Fruit fly (Drosophila melanogaster) whole organism, embryonic: ENCODE results near the gene Lcp65Aa.

Source experiments
- BEAF-32 ChIP-seq: fragments of 200-800 bp; sonication (Bioruptor generic); optimal IDR thresholded peaks from 3 replicates; lab custom pipeline; 2017; ENCODE audit warnings: missing biosample characterization, missing genetic modification characterization, mild to moderate bottlenecking, moderate library complexity, missing genetic modification reagents
- CG11560 ChIP-seq: fragments of 200-800 bp; sonication (Bioruptor generic); IDR thresholded peaks from 3 replicates; pipeline ENCODE4 v1.3.6; 2022; ENCODE audit warnings: missing biosample characterization, missing genetic modification characterization
- CG12219 ChIP-seq: fragments of 200-800 bp; sonication (Bioruptor generic); optimal IDR thresholded peaks from 3 replicates; lab custom pipeline; 2018; ENCODE audit warnings: missing biosample characterization, mild to moderate bottlenecking, missing genetic modification characterization
- CG12769 ChIP-seq: fragments of 200-800 bp; sonication (Bioruptor generic); optimal IDR thresholded peaks from 2 replicates; lab custom pipeline; 2019; ENCODE audit warnings: missing biosample characterization, mild to moderate bottlenecking, missing genetic modification characterization, moderate library complexity
- CG13894 ChIP-seq: fragments of 200-800 bp; sonication (Bioruptor generic); optimal IDR thresholded peaks from 3 replicates; lab custom pipeline; 2018; ENCODE audit warnings: missing biosample characterization, mild to moderate bottlenecking, missing genetic modification characterization, moderate library complexity
- CG14441 ChIP-seq: fragments of 200-800 bp; sonication (Bioruptor generic); IDR thresholded peaks from 2 replicates; pipeline ENCODE4 v1.3.6; 2022; ENCODE audit warnings: missing biosample characterization, missing genetic modification characterization
- CG15696 ChIP-seq: fragments of 200-800 bp; sonication (Bioruptor generic); optimal IDR thresholded peaks from 2 replicates; lab custom pipeline; 2019; ENCODE audit warnings: missing biosample characterization, mild to moderate bottlenecking, missing genetic modification characterization, moderate library complexity
- CG16779 ChIP-seq: fragments of 200-800 bp; sonication (Bioruptor generic); IDR thresholded peaks from 2 replicates; pipeline ENCODE4 v1.3.6; 2022; ENCODE audit warnings: missing biosample characterization, missing genetic modification characterization
- CG17568 ChIP-seq: fragments of 200-800 bp; sonication (Bioruptor generic); optimal IDR thresholded peaks from 2 replicates; lab custom pipeline; 2018; ENCODE audit warnings: missing biosample characterization, mild to moderate bottlenecking, missing genetic modification characterization, moderate library complexity
- CG2116 ChIP-seq: fragments of 200-800 bp; sonication (Bioruptor generic); optimal IDR thresholded peaks from 3 replicates; lab custom pipeline; 2018; ENCODE audit warnings: missing biosample characterization, mild to moderate bottlenecking, missing genetic modification characterization
- CG2678 ChIP-seq: fragments of 200-800 bp; sonication (Bioruptor generic); optimal IDR thresholded peaks from 3 replicates; lab custom pipeline; 2019; ENCODE audit warnings: missing biosample characterization, mild to moderate bottlenecking, missing genetic modification characterization, moderate library complexity
- CG2712 ChIP-seq: fragments of 200-800 bp; optimal IDR thresholded peaks from 3 replicates; lab custom pipeline; 2019; ENCODE audit warnings: missing biosample characterization, mild to moderate bottlenecking, missing genetic modification characterization, moderate library complexity
- CG2889 ChIP-seq: fragments of 200-800 bp; sonication (Bioruptor generic); IDR thresholded peaks from 3 replicates; pipeline ENCODE4 v1.3.6; 2022; ENCODE audit warnings: missing biosample characterization, missing genetic modification characterization
- CG3407 ChIP-seq: fragments of 200-800 bp; sonication (Bioruptor generic); optimal IDR thresholded peaks from 2 replicates; lab custom pipeline; 2018; ENCODE audit warnings: missing biosample characterization, mild to moderate bottlenecking, missing genetic modification characterization
- CG6683 ChIP-seq: fragments of 200-800 bp; sonication (Bioruptor generic); optimal IDR thresholded peaks from 2 replicates; lab custom pipeline; 2017; ENCODE audit warnings: missing biosample characterization, mild to moderate bottlenecking, missing genetic modification characterization, missing genetic modification reagents
- CG6765 ChIP-seq: fragments of 200-800 bp; sonication (Bioruptor generic); optimal IDR thresholded peaks from 3 replicates; lab custom pipeline; 2017; ENCODE audit warnings: missing biosample characterization, mild to moderate bottlenecking, missing genetic modification characterization
- CG7745 ChIP-seq: fragments of 200-800 bp; sonication (Bioruptor generic); optimal IDR thresholded peaks from 2 replicates; lab custom pipeline; 2018; ENCODE audit warnings: missing biosample characterization, mild to moderate bottlenecking, missing genetic modification characterization, moderate library complexity
- CG8281 ChIP-seq: fragments of 200-800 bp; sonication (Bioruptor generic); optimal IDR thresholded peaks from 2 replicates; lab custom pipeline; 2018; ENCODE audit warnings: missing biosample characterization, mild to moderate bottlenecking, missing genetic modification characterization, moderate library complexity
- CG8765 ChIP-seq: fragments of 200-800 bp; sonication (Bioruptor generic); IDR thresholded peaks from 2 replicates; pipeline ENCODE4 v1.3.6; 2022; ENCODE audit warnings: missing biosample characterization, missing genetic modification characterization
- CG8944 ChIP-seq: fragments of 200-800 bp; sonication (Bioruptor generic); optimal IDR thresholded peaks from 3 replicates; lab custom pipeline; 2016; ENCODE audit warnings: missing biosample characterization, missing genetic modification characterization
- CG9797 ChIP-seq: fragments of 200-800 bp; sonication (Bioruptor generic); optimal IDR thresholded peaks from 3 replicates; lab custom pipeline; 2018; ENCODE audit warnings: missing biosample characterization, mild to moderate bottlenecking, missing genetic modification characterization
- Camta ChIP-seq: fragments of 200-800 bp; sonication (Bioruptor generic); optimal IDR thresholded peaks from 2 replicates; lab custom pipeline; 2016; ENCODE audit warnings: missing biosample characterization, missing genetic modification characterization
- Fer2 ChIP-seq: fragments of 200-800 bp; sonication (Bioruptor generic); optimal IDR thresholded peaks from 2 replicates; lab custom pipeline; 2018; ENCODE audit warnings: missing biosample characterization, mild to moderate bottlenecking, missing genetic modification characterization, moderate library complexity
- Max ChIP-seq: fragments of 200-800 bp; sonication (Bioruptor generic); optimal IDR thresholded peaks from 2 replicates; lab custom pipeline; 2016; ENCODE audit warnings: missing biosample characterization, mild to moderate bottlenecking, missing genetic modification characterization
- Neu2 ChIP-seq: fragments of 200-800 bp; sonication (Bioruptor generic); optimal IDR thresholded peaks from 3 replicates; lab custom pipeline; 2016; ENCODE audit warnings: missing biosample characterization, missing genetic modification characterization, borderline replicate concordance
- Oaz ChIP-seq: fragments of 200-800 bp; sonication (Bioruptor generic); IDR thresholded peaks from 2 replicates; pipeline ENCODE4 v1.3.6; 2022; ENCODE audit warnings: missing biosample characterization, missing genetic modification characterization
- Ptx1 ChIP-seq: fragments of 200-800 bp; sonication (Bioruptor generic); IDR thresholded peaks from 2 replicates; pipeline ENCODE4 v1.3.6; 2022; ENCODE audit warnings: missing biosample characterization, missing genetic modification characterization
- Sox102F ChIP-seq: fragments of 200-800 bp; sonication (Bioruptor generic); optimal IDR thresholded peaks from 2 replicates; lab custom pipeline; 2018; ENCODE audit warnings: missing biosample characterization, mild to moderate bottlenecking, missing genetic modification characterization, moderate library complexity
- Sry-δ ChIP-seq: fragments of 200-800 bp; sonication (Bioruptor generic); optimal IDR thresholded peaks from 2 replicates; lab custom pipeline; 2016; ENCODE audit warnings: missing biosample characterization, missing genetic modification characterization
- Stat92E ChIP-seq, 3 experiments: fragments of >200 bp in 2 of 3; fragments of 200-800 bp in 1 of 3; sonication (Bioruptor generic) in 1 of 3; optimal IDR thresholded peaks; 2 replicates each; lab custom pipeline; 2017 to 2019; ENCODE audit warnings: missing biosample characterization in 3 of 3, missing genetic modification characterization in 3 of 3, mild to moderate bottlenecking in 1 of 3, moderate library complexity in 1 of 3
- ash1 ChIP-seq: fragments of 200-800 bp; sonication (Bioruptor generic); optimal IDR thresholded peaks from 2 replicates; lab custom pipeline; 2018; ENCODE audit warnings: missing biosample characterization, mild to moderate bottlenecking, missing genetic modification characterization
- danr ChIP-seq: fragments of 200-800 bp; sonication (Bioruptor generic); IDR thresholded peaks from 2 replicates; pipeline ENCODE4 v1.3.6; 2022; ENCODE audit warnings: missing biosample characterization, missing genetic modification characterization
- gfzf ChIP-seq: fragments of 200-800 bp; sonication (Bioruptor generic); optimal IDR thresholded peaks from 2 replicates; lab custom pipeline; 2016; ENCODE audit warnings: missing biosample characterization, mild to moderate bottlenecking, missing genetic modification characterization, moderate library complexity
- gsb ChIP-seq: fragments of 200-800 bp; sonication (Bioruptor generic); IDR thresholded peaks from 2 replicates; pipeline ENCODE4 v1.3.6; 2022; ENCODE audit warnings: missing biosample characterization, missing genetic modification characterization
- jigr1 ChIP-seq: fragments of 200-800 bp; sonication (Bioruptor generic); IDR thresholded peaks from 3 replicates; pipeline ENCODE4 v1.3.6; 2022; ENCODE audit warnings: missing biosample characterization, missing genetic modification characterization
- kah ChIP-seq: fragments of 200-800 bp; sonication (Bioruptor generic); optimal IDR thresholded peaks from 2 replicates; lab custom pipeline; 2018; ENCODE audit warnings: missing biosample characterization, mild to moderate bottlenecking, missing genetic modification characterization
- nom ChIP-seq: fragments of 200-800 bp; sonication (Bioruptor generic); optimal IDR thresholded peaks from 2 replicates; lab custom pipeline; 2017; ENCODE audit warnings: missing biosample characterization, missing genetic modification characterization, mild to moderate bottlenecking, moderate library complexity, missing genetic modification reagents
- psq ChIP-seq: fragments of 200-800 bp; sonication (Bioruptor generic); optimal IDR thresholded peaks from 2 replicates; lab custom pipeline; 2017; ENCODE audit warnings: missing biosample characterization, missing genetic modification characterization
- pum ChIP-seq: fragments of 200-800 bp; sonication (Bioruptor generic); optimal IDR thresholded peaks from 2 replicates; lab custom pipeline; 2016; ENCODE audit warnings: missing biosample characterization, missing genetic modification characterization
- ranshi ChIP-seq: fragments of 200-800 bp; sonication (Bioruptor generic); IDR thresholded peaks from 2 replicates; pipeline ENCODE4 v1.3.6; 2022; ENCODE audit warnings: missing biosample characterization, missing genetic modification characterization
- sc ChIP-seq, 3 experiments: fragments of >200 bp in 2 of 3; fragments of 200-800 bp in 1 of 3; sonication (Bioruptor generic) in 1 of 3; optimal IDR thresholded peaks; 2 replicates in 2 of 3; 3 replicates in 1 of 3; lab custom pipeline; 2017; ENCODE audit warnings: mild to moderate bottlenecking in 1 of 3, missing biosample characterization in 1 of 3, missing genetic modification characterization in 1 of 3, missing genetic modification reagents in 1 of 3
- sens-2 ChIP-seq: fragments of 200-800 bp; sonication (Bioruptor generic); IDR thresholded peaks from 2 replicates; pipeline ENCODE4 v1.3.6; 2022; ENCODE audit warnings: missing biosample characterization, missing genetic modification characterization
- slp2 ChIP-seq: fragments of 200-800 bp; sonication (Bioruptor generic); optimal IDR thresholded peaks from 2 replicates; lab custom pipeline; 2016; ENCODE audit warnings: missing biosample characterization, missing genetic modification characterization
- twi ChIP-seq: fragments of 200-800 bp; optimal IDR thresholded peaks from 2 replicates; lab custom pipeline; 2019; ENCODE audit warnings: missing biosample characterization, mild to moderate bottlenecking, missing genetic modification characterization, moderate library complexity
- z ChIP-seq: fragments of 200-800 bp; sonication (Bioruptor generic); IDR thresholded peaks from 3 replicates; pipeline ENCODE4 v1.3.6; 2022; ENCODE audit warnings: missing biosample characterization, missing genetic modification characterization

Lcp65Aa gene

DNA sequence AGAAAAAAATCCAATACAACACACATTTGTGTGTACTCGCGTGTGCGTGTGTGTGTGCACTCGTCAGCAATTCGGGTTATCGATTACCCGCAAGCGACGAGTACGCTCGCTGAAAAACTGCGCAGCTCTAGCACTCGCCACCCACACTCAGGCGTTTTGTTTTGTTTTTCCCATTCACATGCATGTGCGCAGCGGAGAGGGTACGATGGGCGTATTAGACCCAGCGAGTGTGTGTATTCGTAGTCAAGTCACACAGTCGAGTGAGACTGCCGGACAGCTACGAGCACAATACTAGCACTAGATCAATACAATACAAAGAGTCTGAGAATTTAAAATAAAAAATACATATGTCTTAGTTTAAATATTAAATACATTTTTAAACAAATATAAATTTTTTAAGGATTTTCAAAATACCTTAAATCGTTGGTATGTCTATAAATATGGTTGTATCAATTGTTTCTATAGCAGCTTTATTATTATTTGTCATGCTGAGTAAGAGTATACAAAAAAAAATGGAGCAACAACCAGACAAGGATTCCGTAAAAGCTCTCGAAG is 33.9 kb downstream of the Lcp65Aa start, which contains the start of the genes D19B and CG43293 (continued):
- TF ChIP-seq CG8281 (tag; lab: Kevin White, UChicago): peak; percentile 61
- peak; percentile 81 for TF ChIP-seq psq (GFP tag; lab: Kevin White, UChicago)
- TF ChIP-seq Stat92E (GFP tag; optimal IDR thresholded peaks at IDR 0.05; lab: Kevin White, UChicago): no peak
- peak; percentile 90 for TF ChIP-seq CG2678
- no peak for TF ChIP-seq sc (optimal IDR thresholded peaks at IDR 0.05; lab: Kevin White, UChicago)
- peak; percentile 65 for TF ChIP-seq sc (GFP tag; optimal IDR thresholded peaks at IDR 0.05; lab: Kevin White, UChicago)
- peak; percentile 80 for TF ChIP-seq nom (GFP tag; lab: Kevin White, UChicago)

DNA sequence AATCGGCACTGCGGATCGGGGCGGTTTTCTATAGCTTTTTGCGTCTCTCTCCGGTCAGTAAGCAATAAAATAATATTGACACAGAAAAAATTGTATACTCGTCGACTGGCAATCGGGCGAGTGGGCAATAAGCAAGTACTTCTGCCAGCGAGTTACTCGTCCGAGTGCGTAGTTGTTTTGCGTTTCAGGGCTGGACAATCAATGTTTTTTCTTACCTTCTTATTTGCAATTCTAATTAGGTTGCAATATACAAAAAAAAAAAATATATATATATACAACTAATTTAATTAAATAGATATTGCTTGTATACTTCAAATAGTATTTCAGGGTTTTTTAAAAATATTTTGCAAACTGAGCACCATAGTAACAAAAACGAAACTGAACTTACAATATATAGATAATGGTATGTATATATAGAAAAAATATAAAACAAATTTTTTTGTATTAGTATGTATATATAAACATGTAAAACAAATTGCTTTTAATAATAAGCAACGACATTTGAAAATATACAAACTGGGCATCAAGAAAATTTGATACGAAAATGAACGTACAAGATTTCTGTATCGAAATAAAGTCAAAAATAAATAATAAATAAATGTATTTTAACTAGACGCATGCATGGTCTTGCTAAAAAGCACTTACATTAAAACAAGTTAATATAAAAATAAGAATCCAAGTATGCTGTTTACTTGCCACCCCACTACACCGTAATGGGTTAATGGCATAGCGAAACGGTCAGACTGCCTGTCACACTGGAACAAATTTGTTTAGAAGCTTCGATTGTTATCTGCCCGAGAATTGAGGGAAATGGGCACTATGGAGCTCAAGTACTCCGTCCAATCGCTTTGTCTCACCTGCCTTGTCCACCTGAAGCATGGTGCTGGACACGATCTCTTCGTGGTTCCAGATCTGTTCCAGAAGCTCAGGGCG is 38.2 kb downstream of the Lcp65Aa start, which contains the start of the genes D19A and CG7386:
TSS of gene D19A (minus strand) at position 129 of the 933 bp plus-strand sequence.
TSS of gene CG7386 (plus strand) at position 751 of the 933 bp plus-strand sequence.
- TF ChIP-seq Ptx1 (peak; percentile 67), CG16779 (GFP tag; lab: Robert Waterston, UW) (0 out of 2 replicates have a peak, but pooled peaks have one; percentile 20), Fer2 (tag; lab: Kevin White, UChicago) (peak; percentile 11), Sox102F (GFP tag; lab: Kevin White, UChicago) (peak; percentile 58), CG11560 (tag; lab: Robert Waterston, UW) (no peak), CG15696 (tag; lab: Kevin White, UChicago) (peak; percentile 31), twi (no peak), ranshi (GFP tag; lab: Robert Waterston, UW) (peak; percentile 53), BEAF-32 (GFP tag; lab: Kevin White, UChicago) (no peak), CG13894 (tag; lab: Kevin White, UChicago) (peak; percentile 34), CG2712 (tag; lab: Kevin White, UChicago) (peak; percentile 70), z (no peak), gfzf (peak; percentile 8), danr (GFP tag; lab: Robert Waterston, UW) (no peak), sens-2 (0 out of 2 replicates have a peak, but pooled peaks have one; percentile 17), slp2 (GFP tag; lab: Kevin White, UChicago) (peak; percentile 49), Sry-δ (GFP tag; lab: Kevin White, UChicago) (peak; percentile 22), CG3407 (GFP tag; lab: Kevin White, UChicago) (no peak), CG6765 (GFP tag; lab: Kevin White, UChicago) (peak; percentile 3), Oaz (GFP tag; lab: Robert Waterston, UW) (peak; percentile 48; the same call in 1 of the 2 replicates), CG12219 (GFP tag; lab: Kevin White, UChicago) (peak; percentile 42), gsb (GFP tag; lab: Robert Waterston, UW) (peak; percentile 15; the same call in 1 of the 2 replicates), jigr1 (no peak), CG8765 (GFP tag; lab: Robert Waterston, UW) (no peak), Max (GFP tag; lab: Kevin White, UChicago) (peak; percentile 31), kah (peak; percentile 32), ash1 (GFP tag; lab: Kevin White, UChicago) (no peak), CG2116 (GFP tag; lab: Kevin White, UChicago) (peak; percentile 11), CG14441 (GFP tag; lab: Robert Waterston, UW) (peak; percentile 53), Neu2 (GFP tag; lab: Kevin White, UChicago) (no peak), CG17568 (no peak), pum (GFP tag; lab: Kevin White, UChicago) (peak; percentile 28), CG8944 (GFP tag; lab: Kevin White, UChicago) (peak; percentile 52), CG9797 (no peak), CG7745 (tag; lab: Kevin White, UChicago) (no peak), CG2889 (GFP tag; lab: Robert Waterston, UW) (0 out of 3 replicates have a peak, but pooled peaks have one; percentile 57), CG12769 (peak; percentile 15), Camta (GFP tag; lab: Kevin White, UChicago) (no peak), CG6683 (no peak)
